Fruit fly (Drosophila melanogaster) whole organism, embryonic: ENCODE measurements around the gene Naa20A.

ENCODE experiments used
- BEAF-32 ChIP-seq: fragments of 200-800 bp; sonication (Bioruptor generic); optimal IDR thresholded peaks from 3 replicates; lab custom pipeline; 2017; ENCODE audit warnings: missing biosample characterization, missing genetic modification characterization, mild to moderate bottlenecking, moderate library complexity, missing genetic modification reagents
- CG10209 ChIP-seq: fragments of 200-800 bp; sonication (Bioruptor generic); optimal IDR thresholded peaks from 3 replicates; lab custom pipeline; 2017; ENCODE audit warnings: missing biosample characterization, mild to moderate bottlenecking, missing genetic modification characterization, missing genetic modification reagents
- CG10274 ChIP-seq: fragments of 200-800 bp; sonication (Bioruptor generic); optimal IDR thresholded peaks from 3 replicates; lab custom pipeline; 2017; ENCODE audit warnings: missing biosample characterization, mild to moderate bottlenecking, missing genetic modification characterization
- CG10462 ChIP-seq: fragments of 200-800 bp; sonication (Bioruptor generic); optimal IDR thresholded peaks from 2 replicates; lab custom pipeline; 2016; ENCODE audit warnings: missing biosample characterization, missing genetic modification characterization
- CG12942 ChIP-seq: fragments of 200-800 bp; sonication (Bioruptor generic); optimal IDR thresholded peaks from 3 replicates; lab custom pipeline; 2016; ENCODE audit warnings: missing biosample characterization, missing genetic modification characterization
- CG14667 ChIP-seq: fragments of 200-800 bp; sonication (Bioruptor generic); IDR thresholded peaks from 2 replicates; pipeline ENCODE4 v1.3.6; 2022; ENCODE audit warnings: missing biosample characterization, missing genetic modification characterization
- CG1529 ChIP-seq: fragments of 200-800 bp; sonication (Bioruptor generic); optimal IDR thresholded peaks from 3 replicates; lab custom pipeline; 2018; ENCODE audit warnings: missing biosample characterization, missing genetic modification characterization
- CG16779 ChIP-seq: fragments of 200-800 bp; sonication (Bioruptor generic); IDR thresholded peaks from 2 replicates; pipeline ENCODE4 v1.3.6; 2022; ENCODE audit warnings: missing biosample characterization, missing genetic modification characterization
- CG17385 ChIP-seq: fragments of 200-800 bp; sonication (Bioruptor generic); optimal IDR thresholded peaks from 3 replicates; lab custom pipeline; 2018; ENCODE audit warnings: missing biosample characterization, mild to moderate bottlenecking, missing genetic modification characterization
- CG17612 ChIP-seq: fragments of 200-800 bp; sonication (Bioruptor generic); IDR thresholded peaks from 2 replicates; pipeline ENCODE4 v1.3.6; 2022; ENCODE audit warnings: missing biosample characterization, missing genetic modification characterization
- CG18764 ChIP-seq: fragments of 200-800 bp; sonication (Bioruptor generic); optimal IDR thresholded peaks from 3 replicates; lab custom pipeline; 2016; ENCODE audit warnings: missing biosample characterization, missing genetic modification characterization
- CG2678 ChIP-seq: fragments of 200-800 bp; sonication (Bioruptor generic); optimal IDR thresholded peaks from 3 replicates; lab custom pipeline; 2019; ENCODE audit warnings: missing biosample characterization, mild to moderate bottlenecking, missing genetic modification characterization, moderate library complexity
- CG3163 ChIP-seq: fragments of 200-800 bp; sonication (Bioruptor generic); optimal IDR thresholded peaks from 3 replicates; lab custom pipeline; 2016; ENCODE audit warnings: missing biosample characterization, missing genetic modification characterization
- CG3407 ChIP-seq: fragments of 200-800 bp; sonication (Bioruptor generic); optimal IDR thresholded peaks from 2 replicates; lab custom pipeline; 2018; ENCODE audit warnings: missing biosample characterization, mild to moderate bottlenecking, missing genetic modification characterization
- CG34376 ChIP-seq: fragments of 200-800 bp; sonication (Bioruptor generic); optimal IDR thresholded peaks from 2 replicates; lab custom pipeline; 2018; ENCODE audit warnings: missing biosample characterization, mild to moderate bottlenecking, missing genetic modification characterization
- CG4328 ChIP-seq: fragments of 200-800 bp; sonication (Bioruptor generic); optimal IDR thresholded peaks from 3 replicates; lab custom pipeline; 2017; ENCODE audit warnings: missing biosample characterization, missing genetic modification reagents, missing genetic modification characterization
- CG4360 ChIP-seq: fragments of 200-800 bp; sonication (Bioruptor generic); IDR thresholded peaks from 2 replicates; pipeline ENCODE4 v1.3.6; 2022; ENCODE audit warnings: missing biosample characterization, missing genetic modification characterization
- CG6272 ChIP-seq: fragments of 200-800 bp; sonication (Bioruptor generic); IDR thresholded peaks from 2 replicates; pipeline ENCODE4 v1.3.6; 2022; ENCODE audit warnings: missing biosample characterization, missing genetic modification characterization
- CG8089 ChIP-seq: fragments of 200-800 bp; sonication (Bioruptor generic); optimal IDR thresholded peaks from 3 replicates; lab custom pipeline; 2016; ENCODE audit warnings: missing biosample characterization, missing genetic modification characterization
- CG8765 ChIP-seq: fragments of 200-800 bp; sonication (Bioruptor generic); IDR thresholded peaks from 2 replicates; pipeline ENCODE4 v1.3.6; 2022; ENCODE audit warnings: missing biosample characterization, missing genetic modification characterization
- CG8924 ChIP-seq: fragments of 200-800 bp; optimal IDR thresholded peaks from 3 replicates; lab custom pipeline; 2019; ENCODE audit warnings: missing biosample characterization, mild to moderate bottlenecking, missing genetic modification characterization, moderate library complexity
- Chrac-16 ChIP-seq: fragments of 200-800 bp; sonication (Bioruptor generic); optimal IDR thresholded peaks from 3 replicates; lab custom pipeline; 2016; ENCODE audit warnings: missing biosample characterization, missing genetic modification characterization
- CrebB ChIP-seq: fragments of 200-800 bp; sonication (Bioruptor generic); optimal IDR thresholded peaks from 3 replicates; lab custom pipeline; 2018; ENCODE audit warnings: missing biosample characterization, mild to moderate bottlenecking, missing genetic modification characterization
- Dfd ChIP-seq, 2 experiments: fragments of >200 bp; optimal IDR thresholded peaks; 2 replicates each; lab custom pipeline; 2017; ENCODE audit warnings: missing biosample characterization in 2 of 2, missing genetic modification characterization in 2 of 2
- HmgZ ChIP-seq: fragments of 200-800 bp; sonication (Bioruptor generic); optimal IDR thresholded peaks from 2 replicates; lab custom pipeline; 2018; ENCODE audit warnings: missing biosample characterization, mild to moderate bottlenecking, missing genetic modification characterization
- Kr ChIP-seq: fragments of 200-800 bp; sonication (Bioruptor generic); optimal IDR thresholded peaks from 2 replicates; lab custom pipeline; 2017; ENCODE audit warnings: missing biosample characterization, mild to moderate bottlenecking, missing genetic modification characterization
- Lpt ChIP-seq: fragments of >200 bp; optimal IDR thresholded peaks from 2 replicates; lab custom pipeline; 2018; ENCODE audit warnings: missing biosample characterization, missing genetic modification characterization
- Mad ChIP-seq: fragments of 200-800 bp; sonication (Bioruptor generic); optimal IDR thresholded peaks from 2 replicates; lab custom pipeline; 2016; ENCODE audit warnings: missing biosample characterization, missing genetic modification characterization
- Max ChIP-seq: fragments of 200-800 bp; sonication (Bioruptor generic); optimal IDR thresholded peaks from 2 replicates; lab custom pipeline; 2016; ENCODE audit warnings: missing biosample characterization, mild to moderate bottlenecking, missing genetic modification characterization
- Neu2 ChIP-seq: fragments of 200-800 bp; sonication (Bioruptor generic); optimal IDR thresholded peaks from 3 replicates; lab custom pipeline; 2016; ENCODE audit warnings: missing biosample characterization, missing genetic modification characterization, borderline replicate concordance
- Nf-YA ChIP-seq: fragments of 200-800 bp; sonication (Bioruptor generic); IDR thresholded peaks from 2 replicates; pipeline ENCODE4 v1.3.6; 2022; ENCODE audit warnings: missing biosample characterization, missing genetic modification characterization
- Pdp1 ChIP-seq, 2 experiments: fragments of 200-800 bp; sonication (Bioruptor generic); optimal IDR thresholded peaks; 3 replicates each; lab custom pipeline; 2016; ENCODE audit warnings: missing biosample characterization in 2 of 2, missing genetic modification characterization in 2 of 2, mild to moderate bottlenecking in 1 of 2, moderate library complexity in 1 of 2
- Ptx1 ChIP-seq: fragments of 200-800 bp; sonication (Bioruptor generic); IDR thresholded peaks from 2 replicates; pipeline ENCODE4 v1.3.6; 2022; ENCODE audit warnings: missing biosample characterization, missing genetic modification characterization
- Rfx ChIP-seq: fragments of 200-800 bp; sonication (Bioruptor generic); IDR thresholded peaks from 2 replicates; pipeline ENCODE4 v1.3.6; 2022; ENCODE audit warnings: missing biosample characterization, missing genetic modification characterization
- Sox100B ChIP-seq: fragments of 200-800 bp; sonication (Bioruptor generic); optimal IDR thresholded peaks from 3 replicates; lab custom pipeline; 2018; ENCODE audit warnings: missing biosample characterization, mild to moderate bottlenecking, missing genetic modification characterization
- Spps ChIP-seq: fragments of 200-800 bp; sonication (Bioruptor generic); optimal IDR thresholded peaks from 2 replicates; lab custom pipeline; 2018; ENCODE audit warnings: missing biosample characterization, mild to moderate bottlenecking, missing genetic modification characterization
- Stat92E ChIP-seq, 3 experiments: fragments of >200 bp in 2 of 3; fragments of 200-800 bp in 1 of 3; sonication (Bioruptor generic) in 1 of 3; optimal IDR thresholded peaks; 2 replicates each; lab custom pipeline; 2017 to 2019; ENCODE audit warnings: missing biosample characterization in 3 of 3, missing genetic modification characterization in 3 of 3, mild to moderate bottlenecking in 1 of 3, moderate library complexity in 1 of 3
- Tbp ChIP-seq: fragments of >200 bp; optimal IDR thresholded peaks from 2 replicates; lab custom pipeline; 2018; ENCODE audit warnings: missing biosample characterization, missing genetic modification characterization
- Xrp1 ChIP-seq: fragments of 200-800 bp; sonication (Bioruptor generic); IDR thresholded peaks from 2 replicates; pipeline ENCODE4 v1.3.6; 2022; ENCODE audit warnings: missing biosample characterization, missing genetic modification characterization
- cad ChIP-seq: fragments of >200 bp; optimal IDR thresholded peaks from 2 replicates; lab custom pipeline; 2017; ENCODE audit warnings: missing biosample characterization, missing genetic modification characterization
- dysf ChIP-seq: fragments of 200-800 bp; sonication (Bioruptor generic); IDR thresholded peaks from 3 replicates; pipeline ENCODE4 v1.3.6; 2022; ENCODE audit warnings: missing biosample characterization, missing genetic modification characterization
- fd3F ChIP-seq: fragments of 200-800 bp; sonication (Bioruptor generic); optimal IDR thresholded peaks from 2 replicates; lab custom pipeline; 2018; ENCODE audit warnings: missing biosample characterization, mild to moderate bottlenecking, missing genetic modification characterization, moderate library complexity
- fd64A ChIP-seq: fragments of 200-800 bp; sonication (Bioruptor generic); optimal IDR thresholded peaks from 3 replicates; lab custom pipeline; 2018; ENCODE audit warnings: missing biosample characterization, mild to moderate bottlenecking, missing genetic modification characterization
- gcm2 ChIP-seq: fragments of 200-800 bp; sonication (Bioruptor generic); optimal IDR thresholded peaks from 2 replicates; lab custom pipeline; 2016; ENCODE audit warnings: missing biosample characterization, missing genetic modification characterization
- pum ChIP-seq: fragments of 200-800 bp; sonication (Bioruptor generic); optimal IDR thresholded peaks from 2 replicates; lab custom pipeline; 2016; ENCODE audit warnings: missing biosample characterization, missing genetic modification characterization
- run ChIP-seq: fragments of 200-800 bp; sonication (Bioruptor generic); optimal IDR thresholded peaks from 3 replicates; lab custom pipeline; 2018; ENCODE audit warnings: missing biosample characterization, mild to moderate bottlenecking, missing genetic modification characterization
- sd ChIP-seq: fragments of 200-800 bp; sonication (Bioruptor generic); optimal IDR thresholded peaks from 3 replicates; lab custom pipeline; 2018; ENCODE audit warnings: missing biosample characterization, mild to moderate bottlenecking, missing genetic modification characterization, moderate library complexity
- sima ChIP-seq: fragments of 200-800 bp; sonication (Bioruptor generic); optimal IDR thresholded peaks from 2 replicates; lab custom pipeline; 2016; ENCODE audit warnings: missing biosample characterization, missing genetic modification characterization
- slp2 ChIP-seq: fragments of 200-800 bp; sonication (Bioruptor generic); optimal IDR thresholded peaks from 2 replicates; lab custom pipeline; 2016; ENCODE audit warnings: missing biosample characterization, missing genetic modification characterization
- sug ChIP-seq: fragments of 200-800 bp; optimal IDR thresholded peaks from 2 replicates; lab custom pipeline; 2019; ENCODE audit warnings: missing biosample characterization, mild to moderate bottlenecking, missing genetic modification characterization, moderate library complexity
- tup ChIP-seq: fragments of 200-800 bp; sonication (Bioruptor generic); optimal IDR thresholded peaks from 2 replicates; lab custom pipeline; 2016; ENCODE audit warnings: missing biosample characterization, mild to moderate bottlenecking, missing genetic modification characterization, moderate library complexity
- twi ChIP-seq: fragments of 200-800 bp; optimal IDR thresholded peaks from 2 replicates; lab custom pipeline; 2019; ENCODE audit warnings: missing biosample characterization, mild to moderate bottlenecking, missing genetic modification characterization, moderate library complexity
- zfh2 ChIP-seq: fragments of 200-800 bp; sonication (Bioruptor generic); optimal IDR thresholded peaks from 2 replicates; lab custom pipeline; 2016; ENCODE audit warnings: missing biosample characterization, missing genetic modification characterization

Naa20A gene

dm6 chrX:19622924-19623323 is at the start of gene Naa20A, which contains the start of gene MKP-4 (continued):
- TF ChIP-seq Kr (GFP tag; lab: Kevin White, UChicago), result no peak
- TF ChIP-seq CG34376 (GFP tag; lab: Kevin White, UChicago), result peak; percentile 14
- no peak for TF ChIP-seq zfh2 (GFP tag; lab: Kevin White, UChicago)
- TF ChIP-seq CG10274 (GFP tag; lab: Kevin White, UChicago), result no peak
- TF ChIP-seq CG8089 (GFP tag; lab: Kevin White, UChicago), result no peak
- no peak for TF ChIP-seq Nf-YA (GFP tag; lab: Robert Waterston, UW)
- TF ChIP-seq BEAF-32 (GFP tag; lab: Kevin White, UChicago), result peak; percentile 76
- TF ChIP-seq HmgZ (tag; lab: Kevin White, UChicago), result peak; percentile 34
- TF ChIP-seq tup, result no peak
- TF ChIP-seq CG2678 (tag; lab: Kevin White, UChicago), result no peak
- no peak for TF ChIP-seq CG1529 (GFP tag; lab: Kevin White, UChicago)
- no peak for TF ChIP-seq sug
- TF ChIP-seq Pdp1 (GFP tag; optimal IDR thresholded peaks at IDR 0.05; lab: Kevin White, UChicago), result no peak
- no peak for TF ChIP-seq slp2 (GFP tag; lab: Kevin White, UChicago)
- TF ChIP-seq Dfd (GFP tag; optimal IDR thresholded peaks at IDR 0.05; lab: Kevin White, UChicago), result no peak
- no peak for TF ChIP-seq Lpt (GFP tag; lab: Kevin White, UChicago)
- no peak for TF ChIP-seq Mad (GFP tag; lab: Kevin White, UChicago)
- TF ChIP-seq CG6272 (GFP tag; lab: Robert Waterston, UW), result no peak
- no peak for TF ChIP-seq CG8924 (tag; lab: Kevin White, UChicago)
- TF ChIP-seq Ptx1 (GFP tag; lab: Robert Waterston, UW), result no peak
- no peak for TF ChIP-seq fd3F (GFP tag; lab: Kevin White, UChicago)
- no peak for TF ChIP-seq Xrp1
- no peak for TF ChIP-seq Tbp (GFP tag; lab: Kevin White, UChicago)
- TF ChIP-seq dysf, result no peak
- peak; percentile 82 for TF ChIP-seq CG17385 (GFP tag; lab: Kevin White, UChicago)
- TF ChIP-seq CG10209 (GFP tag; lab: Kevin White, UChicago), result no peak
- TF ChIP-seq CG12942 (GFP tag; lab: Kevin White, UChicago), result no peak
- no peak for TF ChIP-seq fd64A (GFP tag; lab: Kevin White, UChicago)
- TF ChIP-seq CG3407, result no peak
- no peak for TF ChIP-seq Neu2 (GFP tag; lab: Kevin White, UChicago)
- no peak for TF ChIP-seq CG18764 (GFP tag; lab: Kevin White, UChicago)
- no peak for TF ChIP-seq Sox100B (GFP tag; lab: Kevin White, UChicago)
- TF ChIP-seq CG4328 (GFP tag; lab: Kevin White, UChicago), result no peak
- TF ChIP-seq sd (tag; lab: Kevin White, UChicago), result no peak
- TF ChIP-seq twi, result no peak
- TF ChIP-seq CG4360, result no peak
- TF ChIP-seq Stat92E (GFP tag; optimal IDR thresholded peaks at IDR 0.05; lab: Kevin White, UChicago), result no peak
- TF ChIP-seq CG3163 (GFP tag; lab: Kevin White, UChicago), result no peak
- no peak for TF ChIP-seq Rfx
- no peak for TF ChIP-seq CG10462 (GFP tag; lab: Kevin White, UChicago)
- TF ChIP-seq cad (GFP tag; lab: Kevin White, UChicago), result no peak
- TF ChIP-seq gcm2 (GFP tag; lab: Kevin White, UChicago), result no peak
- TF ChIP-seq Spps (tag; lab: Kevin White, UChicago), result no peak
- TF ChIP-seq pum (GFP tag; lab: Kevin White, UChicago), result no peak
- TF ChIP-seq run (tag; lab: Kevin White, UChicago), result no peak
- TF ChIP-seq Max (GFP tag; lab: Kevin White, UChicago), result no peak
- TF ChIP-seq CG17612 (GFP tag; lab: Robert Waterston, UW), result no peak
- TF ChIP-seq sima (GFP tag; lab: Kevin White, UChicago), result no peak
- TF ChIP-seq CG14667 (GFP tag; lab: Robert Waterston, UW), result no peak
- no peak for TF ChIP-seq CG8765
- TF ChIP-seq Chrac-16 (GFP tag; lab: Kevin White, UChicago), result no peak
- TF ChIP-seq CrebB, result no peak
- no peak for TF ChIP-seq CG16779 (GFP tag; lab: Robert Waterston, UW)
